Fruit fly (Drosophila melanogaster): ENCODE results near the gene CG18599.

Gene CG18599

dm6 chr3R:18291831-18292230 is 24.2 kb downstream of the CG18599 start:
- TF ChIP-seq cic (GFP tag; optimal IDR thresholded peaks at IDR 0.05), result peak; percentile 48
- TF ChIP-seq bab1 (GFP tag; optimal IDR thresholded peaks at IDR 0.05), result no peak

dm6 chr3R:18292371-18292770 is 24.8 kb downstream of the CG18599 start:
- TF ChIP-seq cic (GFP tag; optimal IDR thresholded peaks at IDR 0.05), result no peak
- peak; percentile 30 for TF ChIP-seq Mnt (GFP tag; optimal IDR thresholded peaks at IDR 0.05)

- TF ChIP-seq CG7045 (GFP tag; optimal IDR thresholded peaks at IDR 0.05) (no peak), CG33017 (tag; optimal IDR thresholded peaks at IDR 0.05) (no peak), kay (GFP tag; ENCODE audit: borderline replicate concordance) (no peak), pad (GFP tag; optimal IDR thresholded peaks at IDR 0.05) (no peak), CG12768 (GFP tag; optimal IDR thresholded peaks at IDR 0.05) (no peak), Clk (GFP tag; optimal IDR thresholded peaks at IDR 0.05) (no peak), toe (GFP tag; optimal IDR thresholded peaks at IDR 0.05) (no peak), ovo (GFP tag; optimal IDR thresholded peaks at IDR 0.05) (no peak), CG5204 (GFP tag; optimal IDR thresholded peaks at IDR 0.05) (no peak), cic (GFP tag; optimal IDR thresholded peaks at IDR 0.05) (no peak), Mnt (GFP tag; optimal IDR thresholded peaks at IDR 0.05) (no peak)
Measured at dm6 chr3R:18294488-18294887, 26.9 kb downstream of the CG18599 start.

- TF ChIP-seq cnc (optimal IDR thresholded peaks at IDR 0.05), result no peak
- TF ChIP-seq CG1620 (GFP tag; optimal IDR thresholded peaks at IDR 0.05), result no peak
- TF ChIP-seq CG12768 (GFP tag; optimal IDR thresholded peaks at IDR 0.05), result no peak
- TF ChIP-seq CG5204 (GFP tag; optimal IDR thresholded peaks at IDR 0.05), result no peak
- TF ChIP-seq CG33017 (tag; optimal IDR thresholded peaks at IDR 0.05), result no peak
- peak; percentile 77 for TF ChIP-seq kay (GFP tag; ENCODE audit: borderline replicate concordance)
Measured at dm6 chr3R:18295262-18295944, 27.8 kb downstream of the CG18599 start.

dm6 chr3R:18296084-18296483 is 28.5 kb downstream of the CG18599 start:
- TF ChIP-seq CG1620 (GFP tag; optimal IDR thresholded peaks at IDR 0.05), result no peak
- TF ChIP-seq Crg-1 (GFP tag; optimal IDR thresholded peaks at IDR 0.05), result no peak
- TF ChIP-seq cic (GFP tag; optimal IDR thresholded peaks at IDR 0.05), result no peak
- no peak for TF ChIP-seq CG33017 (tag; optimal IDR thresholded peaks at IDR 0.05)
- TF ChIP-seq pad (GFP tag; optimal IDR thresholded peaks at IDR 0.05), result no peak
- no peak for TF ChIP-seq CG7045 (GFP tag; optimal IDR thresholded peaks at IDR 0.05)
- TF ChIP-seq bab1 (GFP tag; optimal IDR thresholded peaks at IDR 0.05), result no peak
- TF ChIP-seq Hr96 (GFP tag; optimal IDR thresholded peaks at IDR 0.05), result no peak
- TF ChIP-seq tj (GFP tag; optimal IDR thresholded peaks at IDR 0.05), result no peak
- TF ChIP-seq CG7101 (tag; optimal IDR thresholded peaks at IDR 0.05), result no peak
- no peak for TF ChIP-seq CG5204 (GFP tag; optimal IDR thresholded peaks at IDR 0.05)
- no peak for TF ChIP-seq CG14711 (tag; optimal IDR thresholded peaks at IDR 0.05)
- no peak for TF ChIP-seq toe (GFP tag; optimal IDR thresholded peaks at IDR 0.05)
- TF ChIP-seq cnc (optimal IDR thresholded peaks at IDR 0.05), result no peak

- TF ChIP-seq CG12768 (GFP tag; optimal IDR thresholded peaks at IDR 0.05) (peak; percentile 19), CG14711 (tag; optimal IDR thresholded peaks at IDR 0.05) (no peak), Hr96 (GFP tag; optimal IDR thresholded peaks at IDR 0.05) (no peak), CG5204 (GFP tag; optimal IDR thresholded peaks at IDR 0.05) (no peak), toe (GFP tag; optimal IDR thresholded peaks at IDR 0.05) (no peak), tj (GFP tag; optimal IDR thresholded peaks at IDR 0.05) (peak; percentile 62), bab1 (GFP tag; optimal IDR thresholded peaks at IDR 0.05) (no peak), Mnt (GFP tag; optimal IDR thresholded peaks at IDR 0.05) (no peak)
Measured at dm6 chr3R:18296737-18297136, 29.1 kb downstream of the CG18599 start.

dm6 chr3R:18297444-18298297 is 30.1 kb downstream of the CG18599 start:
- TF ChIP-seq Crg-1 (GFP tag; optimal IDR thresholded peaks at IDR 0.05) (no peak), Hr96 (GFP tag; optimal IDR thresholded peaks at IDR 0.05) (no peak), kay (GFP tag; ENCODE audit: borderline replicate concordance) (peak; percentile 96), CG14711 (tag; optimal IDR thresholded peaks at IDR 0.05) (no peak), CG5204 (GFP tag; optimal IDR thresholded peaks at IDR 0.05) (no peak), cic (GFP tag; optimal IDR thresholded peaks at IDR 0.05) (no peak), pad (GFP tag; optimal IDR thresholded peaks at IDR 0.05) (no peak)

All from whole organism, adult.